Fruit fly (Drosophila melanogaster) whole organism, embryonic: Measurements from ENCODE around the gene CG31204.
A peak's percentile ranks its signal among the peaks of the same experiment; 100 is the strongest.

Experiments used
- Asciz ChIP-seq: fragments of 200-800 bp; sonication (Bioruptor generic); optimal IDR thresholded peaks from 2 replicates; lab custom pipeline; 2017; ENCODE audit warnings: missing biosample characterization, mild to moderate bottlenecking, missing genetic modification characterization, missing genetic modification reagents
- CG10654 ChIP-seq: fragments of 200-800 bp; sonication (Bioruptor generic); optimal IDR thresholded peaks from 2 replicates; lab custom pipeline; 2016; ENCODE audit warnings: missing biosample characterization, missing genetic modification characterization
- CG10959 ChIP-seq: fragments of 200-800 bp; sonication (Bioruptor generic); IDR thresholded peaks from 2 replicates; pipeline ENCODE4 v1.3.6; 2022; ENCODE audit warnings: missing biosample characterization, missing genetic modification characterization
- CG11695 ChIP-seq: fragments of 200-800 bp; sonication (Bioruptor generic); IDR thresholded peaks from 3 replicates; pipeline ENCODE4 v1.3.6; 2022; ENCODE audit warnings: missing biosample characterization, missing genetic modification characterization
- CG12219 ChIP-seq: fragments of 200-800 bp; sonication (Bioruptor generic); optimal IDR thresholded peaks from 3 replicates; lab custom pipeline; 2018; ENCODE audit warnings: missing biosample characterization, mild to moderate bottlenecking, missing genetic modification characterization
- CG12391 ChIP-seq: fragments of 200-800 bp; sonication (Bioruptor generic); optimal IDR thresholded peaks from 3 replicates; lab custom pipeline; 2018; ENCODE audit warnings: missing biosample characterization, mild to moderate bottlenecking, missing genetic modification characterization, moderate library complexity
- CG13894 ChIP-seq: fragments of 200-800 bp; sonication (Bioruptor generic); optimal IDR thresholded peaks from 3 replicates; lab custom pipeline; 2018; ENCODE audit warnings: missing biosample characterization, mild to moderate bottlenecking, missing genetic modification characterization, moderate library complexity
- CG16815 ChIP-seq: fragments of 200-800 bp; sonication (Bioruptor generic); optimal IDR thresholded peaks from 3 replicates; lab custom pipeline; 2017; ENCODE audit warnings: missing biosample characterization, mild to moderate bottlenecking, missing genetic modification characterization
- CG17359 ChIP-seq: fragments of 200-800 bp; sonication (Bioruptor generic); optimal IDR thresholded peaks from 3 replicates; lab custom pipeline; 2018; ENCODE audit warnings: missing biosample characterization, mild to moderate bottlenecking, missing genetic modification characterization, moderate library complexity
- CG17568 ChIP-seq: fragments of 200-800 bp; sonication (Bioruptor generic); optimal IDR thresholded peaks from 2 replicates; lab custom pipeline; 2018; ENCODE audit warnings: missing biosample characterization, mild to moderate bottlenecking, missing genetic modification characterization, moderate library complexity
- CG18619 ChIP-seq: fragments of 200-800 bp; sonication (Bioruptor generic); optimal IDR thresholded peaks from 3 replicates; lab custom pipeline; 2017; ENCODE audit warnings: missing biosample characterization, mild to moderate bottlenecking, missing genetic modification characterization
- CG3065 ChIP-seq: fragments of 200-800 bp; sonication (Bioruptor generic); optimal IDR thresholded peaks from 2 replicates; lab custom pipeline; 2016; ENCODE audit warnings: missing biosample characterization, missing genetic modification characterization
- CG34422 ChIP-seq: fragments of 200-800 bp; sonication (Bioruptor generic); IDR thresholded peaks from 3 replicates; pipeline ENCODE4 v1.3.6; 2022; ENCODE audit warnings: missing biosample characterization, missing genetic modification characterization
- CG4360 ChIP-seq: fragments of 200-800 bp; sonication (Bioruptor generic); IDR thresholded peaks from 2 replicates; pipeline ENCODE4 v1.3.6; 2022; ENCODE audit warnings: missing biosample characterization, missing genetic modification characterization
- CG43689 ChIP-seq: fragments of 200-800 bp; sonication (Bioruptor generic); IDR thresholded peaks from 2 replicates; pipeline ENCODE4 v1.3.6; 2022; ENCODE audit warnings: missing biosample characterization, missing genetic modification characterization
- CG4404 ChIP-seq: fragments of 200-800 bp; sonication (Bioruptor generic); IDR thresholded peaks from 2 replicates; pipeline ENCODE4 v1.3.6; 2022; ENCODE audit warnings: missing biosample characterization, missing genetic modification characterization
- CG5953 ChIP-seq: fragments of 200-800 bp; sonication (Bioruptor generic); IDR thresholded peaks from 2 replicates; pipeline ENCODE4 v1.3.6; 2022; ENCODE audit warnings: missing biosample characterization, missing genetic modification characterization
- CG7556 ChIP-seq: fragments of 200-800 bp; sonication (Bioruptor generic); optimal IDR thresholded peaks from 2 replicates; lab custom pipeline; 2017; ENCODE audit warnings: missing biosample characterization, mild to moderate bottlenecking, missing genetic modification characterization
- CG7987 ChIP-seq: fragments of 200-800 bp; sonication (Bioruptor generic); optimal IDR thresholded peaks from 2 replicates; lab custom pipeline; 2018; ENCODE audit warnings: missing biosample characterization, mild to moderate bottlenecking, missing genetic modification characterization, moderate library complexity
- CG9797 ChIP-seq: fragments of 200-800 bp; sonication (Bioruptor generic); optimal IDR thresholded peaks from 3 replicates; lab custom pipeline; 2018; ENCODE audit warnings: missing biosample characterization, mild to moderate bottlenecking, missing genetic modification characterization
- Hr78 ChIP-seq, 2 experiments: fragments of 200-800 bp in 1 of 2; fragments of >200 bp in 1 of 2; sonication (Bioruptor generic) in 1 of 2; optimal IDR thresholded peaks; 2 replicates each; lab custom pipeline; 2017 to 2019; ENCODE audit warnings: missing biosample characterization in 2 of 2, missing genetic modification characterization in 2 of 2, mild to moderate bottlenecking in 1 of 2, moderate library complexity in 1 of 2
- Ravus ChIP-seq: fragments of 200-800 bp; sonication (Bioruptor generic); IDR thresholded peaks from 2 replicates; pipeline ENCODE4 v1.3.6; 2022; ENCODE audit warnings: missing biosample characterization, missing genetic modification characterization
- Scr ChIP-seq: fragments of 200-800 bp; sonication (Bioruptor generic); IDR thresholded peaks from 2 replicates; pipeline ENCODE4 v1.3.6; 2022; ENCODE audit warnings: missing biosample characterization, missing genetic modification characterization; ENCODE audit not compliant: partially characterized antibody
- Sry-δ ChIP-seq: fragments of 200-800 bp; sonication (Bioruptor generic); optimal IDR thresholded peaks from 2 replicates; lab custom pipeline; 2016; ENCODE audit warnings: missing biosample characterization, missing genetic modification characterization
- Trl ChIP-seq, 3 experiments: fragments of >200 bp in 2 of 3; fragments of 200-800 bp in 1 of 3; sonication (Bioruptor generic) in 1 of 3; optimal IDR thresholded peaks; 2 replicates in 1 of 3; 3 replicates in 2 of 3; lab custom pipeline; 2016 to 2017; ENCODE audit warnings: missing biosample characterization in 1 of 3, missing genetic modification characterization in 1 of 3
- Vsx1 ChIP-seq: fragments of 200-800 bp; sonication (Bioruptor generic); optimal IDR thresholded peaks from 2 replicates; lab custom pipeline; 2017; ENCODE audit warnings: missing biosample characterization, mild to moderate bottlenecking, missing genetic modification characterization, missing genetic modification reagents
- Xbp1 ChIP-seq: fragments of 200-800 bp; sonication (Bioruptor generic); optimal IDR thresholded peaks from 3 replicates; lab custom pipeline; 2016; ENCODE audit warnings: missing biosample characterization, mild to moderate bottlenecking, missing genetic modification characterization
- ap ChIP-seq: fragments of 200-800 bp; sonication (Bioruptor generic); IDR thresholded peaks from 2 replicates; pipeline ENCODE4 v1.3.6; 2022; ENCODE audit warnings: missing biosample characterization, missing genetic modification characterization
- cato ChIP-seq: fragments of 200-800 bp; sonication (Bioruptor generic); optimal IDR thresholded peaks from 2 replicates; lab custom pipeline; 2016; ENCODE audit warnings: missing biosample characterization, missing genetic modification characterization, borderline replicate concordance
- chm ChIP-seq: fragments of 200-800 bp; sonication (Bioruptor generic); IDR thresholded peaks from 2 replicates; pipeline ENCODE4 v1.3.6; 2022; ENCODE audit warnings: missing biosample characterization, missing genetic modification characterization
- crc ChIP-seq: fragments of 200-800 bp; sonication (Bioruptor generic); optimal IDR thresholded peaks from 2 replicates; lab custom pipeline; 2016; ENCODE audit warnings: missing biosample characterization, missing genetic modification characterization
- dan ChIP-seq: fragments of 200-800 bp; sonication (Bioruptor generic); IDR thresholded peaks from 2 replicates; pipeline ENCODE4 v1.3.6; 2022; ENCODE audit warnings: missing biosample characterization, missing genetic modification characterization
- dm ChIP-seq: fragments of 200-800 bp; sonication (Bioruptor generic); optimal IDR thresholded peaks from 3 replicates; lab custom pipeline; 2016; ENCODE audit warnings: missing biosample characterization, missing genetic modification characterization
- eve ChIP-seq, 2 experiments: fragments of >200 bp; optimal IDR thresholded peaks; 2 replicates each; lab custom pipeline; 2017; ENCODE audit warnings: missing biosample characterization in 2 of 2, missing genetic modification characterization in 2 of 2
- hkb ChIP-seq, 2 experiments: fragments of 200-800 bp in 1 of 2; fragments of >200 bp in 1 of 2; sonication (Bioruptor generic) in 1 of 2; IDR thresholded peaks in 1 of 2; optimal IDR thresholded peaks in 1 of 2; 2 replicates each; pipeline versions ENCODE4 v1.3.6 to Lab custom; 2017 to 2022; ENCODE audit warnings: missing biosample characterization in 1 of 2, missing genetic modification characterization in 1 of 2
- jigr1 ChIP-seq: fragments of 200-800 bp; sonication (Bioruptor generic); IDR thresholded peaks from 3 replicates; pipeline ENCODE4 v1.3.6; 2022; ENCODE audit warnings: missing biosample characterization, missing genetic modification characterization
- maf-S ChIP-seq: fragments of 200-800 bp; sonication (Bioruptor generic); optimal IDR thresholded peaks from 2 replicates; lab custom pipeline; 2016; ENCODE audit warnings: missing biosample characterization, missing genetic modification characterization
- mam ChIP-seq: fragments of 200-800 bp; sonication (Bioruptor generic); optimal IDR thresholded peaks from 3 replicates; lab custom pipeline; 2016; ENCODE audit warnings: missing biosample characterization, missing genetic modification characterization
- odd ChIP-seq: fragments of 200-800 bp; sonication (Bioruptor generic); optimal IDR thresholded peaks from 2 replicates; lab custom pipeline; 2017; ENCODE audit warnings: missing biosample characterization, mild to moderate bottlenecking, missing genetic modification characterization
- p53 ChIP-seq: fragments of 200-800 bp; sonication (Bioruptor generic); optimal IDR thresholded peaks from 2 replicates; lab custom pipeline; 2016; ENCODE audit warnings: missing biosample characterization, missing genetic modification characterization
- pum ChIP-seq: fragments of 200-800 bp; sonication (Bioruptor generic); optimal IDR thresholded peaks from 2 replicates; lab custom pipeline; 2016; ENCODE audit warnings: missing biosample characterization, missing genetic modification characterization
- ranshi ChIP-seq: fragments of 200-800 bp; sonication (Bioruptor generic); IDR thresholded peaks from 2 replicates; pipeline ENCODE4 v1.3.6; 2022; ENCODE audit warnings: missing biosample characterization, missing genetic modification characterization
- ro ChIP-seq: fragments of 200-800 bp; sonication (Bioruptor generic); IDR thresholded peaks from 2 replicates; pipeline ENCODE4 v1.3.6; 2022; ENCODE audit warnings: missing biosample characterization, missing genetic modification characterization
- run ChIP-seq: fragments of 200-800 bp; sonication (Bioruptor generic); optimal IDR thresholded peaks from 3 replicates; lab custom pipeline; 2018; ENCODE audit warnings: missing biosample characterization, mild to moderate bottlenecking, missing genetic modification characterization
- sqz ChIP-seq: fragments of 200-800 bp; sonication (Bioruptor generic); optimal IDR thresholded peaks from 3 replicates; lab custom pipeline; 2018; ENCODE audit warnings: missing biosample characterization, mild to moderate bottlenecking, missing genetic modification characterization
- trem ChIP-seq: fragments of 200-800 bp; optimal IDR thresholded peaks from 3 replicates; lab custom pipeline; 2019; ENCODE audit warnings: missing biosample characterization, mild to moderate bottlenecking, missing genetic modification characterization, moderate library complexity
- trh ChIP-seq: fragments of 200-800 bp; sonication (Bioruptor generic); optimal IDR thresholded peaks from 2 replicates; lab custom pipeline; 2016; ENCODE audit warnings: missing biosample characterization, missing genetic modification characterization
- tx ChIP-seq: fragments of 200-800 bp; sonication (Bioruptor generic); optimal IDR thresholded peaks from 2 replicates; lab custom pipeline; 2016; ENCODE audit warnings: missing biosample characterization, missing genetic modification characterization
- yki ChIP-seq: fragments of >200 bp; optimal IDR thresholded peaks from 3 replicates; lab custom pipeline; 2018

CG31204 gene

dm6 chr3R:31404499-31405276 is 11.4 kb upstream of the CG31204 start, which contains the start of gene Gprk2 (continued):
- TF ChIP-seq hkb (optimal IDR thresholded peaks at IDR 0.05; lab: Kevin White, UChicago): peak; percentile 40
- peak; percentile 100 for TF ChIP-seq hkb (GFP tag; IDR thresholded peaks at IDR 0.05; lab: Robert Waterston, UW)
- peak; percentile 100 for TF ChIP-seq CG12391 (tag; lab: Kevin White, UChicago)
- peak; percentile 99 for TF ChIP-seq CG16815
- TF ChIP-seq ap (GFP tag; lab: Robert Waterston, UW): peak; percentile 100
- TF ChIP-seq dm (GFP tag; lab: Kevin White, UChicago): peak; percentile 100
- TF ChIP-seq CG17359 (tag; lab: Kevin White, UChicago): peak; percentile 100
- peak; percentile 100 for TF ChIP-seq ranshi (GFP tag; lab: Robert Waterston, UW)
- TF ChIP-seq Xbp1 (GFP tag; lab: Kevin White, UChicago): peak; percentile 100
- TF ChIP-seq mam: peak; percentile 100
- TF ChIP-seq CG43689: peak; percentile 100
- peak; percentile 100 for TF ChIP-seq CG11695 (GFP tag; lab: Robert Waterston, UW)
- peak; percentile 100 for TF ChIP-seq chm
- peak in 1 of 2 experiments; percentile 97 for TF ChIP-seq Hr78 (GFP tag; optimal IDR thresholded peaks at IDR 0.05; lab: Kevin White, UChicago)
- TF ChIP-seq Sry-δ (GFP tag; lab: Kevin White, UChicago): peak; percentile 86
- peak; percentile 100 for TF ChIP-seq Ravus (GFP tag; lab: Robert Waterston, UW)
- TF ChIP-seq CG10959 (GFP tag; lab: Robert Waterston, UW): peak; percentile 99
- peak; percentile 100 for TF ChIP-seq odd (GFP tag; lab: Kevin White, UChicago)
- peak; percentile 96 for TF ChIP-seq CG4360
- TF ChIP-seq jigr1: peak; percentile 99
- peak; percentile 100 for TF ChIP-seq maf-S (GFP tag; lab: Kevin White, UChicago)
- TF ChIP-seq CG18619: peak; percentile 100
- TF ChIP-seq p53 (GFP tag; lab: Kevin White, UChicago): peak; percentile 99
- no peak for TF ChIP-seq eve (GFP tag; optimal IDR thresholded peaks at IDR 0.05; lab: Kevin White, UChicago)
- peak; percentile 99 for TF ChIP-seq Vsx1 (GFP tag; lab: Kevin White, UChicago)
- peak; percentile 100 for TF ChIP-seq CG5953
- peak; percentile 100 for TF ChIP-seq cato (GFP tag; lab: Kevin White, UChicago)
- TF ChIP-seq Trl (optimal IDR thresholded peaks at IDR 0.05; lab: Kevin White, UChicago): no peak
- TF ChIP-seq Trl (GFP tag; optimal IDR thresholded peaks at IDR 0.05; lab: Kevin White, UChicago): peak; percentile 100
- peak; percentile 100 for TF ChIP-seq CG34422 (GFP tag; lab: Robert Waterston, UW)
- peak; percentile 100 for TF ChIP-seq tx (GFP tag; lab: Kevin White, UChicago)
- peak; percentile 100 for TF ChIP-seq crc (GFP tag; lab: Kevin White, UChicago)
- peak; percentile 99 for TF ChIP-seq dan
- TF ChIP-seq CG13894 (tag; lab: Kevin White, UChicago): peak; percentile 99
- TF ChIP-seq CG12219 (GFP tag; lab: Kevin White, UChicago): peak; percentile 100
- peak; percentile 99 for TF ChIP-seq sqz (GFP tag; lab: Kevin White, UChicago)
- peak; percentile 100 for TF ChIP-seq CG17568 (GFP tag; lab: Kevin White, UChicago)
- TF ChIP-seq Asciz (GFP tag; lab: Kevin White, UChicago): peak; percentile 100
- peak; percentile 100 for TF ChIP-seq pum
- peak; percentile 99 for TF ChIP-seq ro
- TF ChIP-seq CG10654: peak; percentile 100
- peak; percentile 100 for TF ChIP-seq trh (GFP tag; lab: Kevin White, UChicago)
- TF ChIP-seq Scr (GFP tag; lab: Robert Waterston, UW): no peak
- peak; percentile 100 for TF ChIP-seq CG7556
- TF ChIP-seq CG7987 (GFP tag; lab: Kevin White, UChicago): peak; percentile 99
- peak; percentile 98 for TF ChIP-seq trem (tag; lab: Kevin White, UChicago)
- TF ChIP-seq run (tag; lab: Kevin White, UChicago): peak; percentile 100
- peak; percentile 99 for TF ChIP-seq CG3065 (GFP tag; lab: Kevin White, UChicago)
- TF ChIP-seq CG9797 (GFP tag; lab: Kevin White, UChicago): peak; percentile 68
- peak; percentile 99 for TF ChIP-seq CG4404 (GFP tag; lab: Robert Waterston, UW)
- no peak for TF ChIP-seq yki
